Worm (Caenorhabditis elegans): ENCODE measurements around the gene C16C8.25.

- peak; percentile 84 for TF ChIP-seq him-1 (tag; optimal IDR thresholded peaks at IDR 0.05)
- TF ChIP-seq W03F9.2 (tag; optimal IDR thresholded peaks at IDR 0.05) = no peak
Observed at ce11 chrII:3428158-3428704, 20.8 kb upstream of the C16C8.25 start.
